Worm (Caenorhabditis elegans) whole organism, early embryonic: ENCODE data around the gene F46B6.9.

Source experiments
- B0310.2 ChIP-seq: sonication (generic microtip); optimal IDR thresholded peaks from 2 replicates; lab custom pipeline; 2016; ENCODE audit warnings: mild to moderate bottlenecking, missing genetic modification characterization, missing compliant biosample characterization
- F13C5.2 ChIP-seq: sonication (generic microtip); optimal IDR thresholded peaks from 2 replicates; lab custom pipeline; 2017; ENCODE audit warnings: mild to moderate bottlenecking, missing genetic modification characterization, inconsistent platforms, missing compliant biosample characterization
- aly-1 ChIP-seq: sonication (generic microtip); optimal IDR thresholded peaks from 2 replicates; lab custom pipeline; 2016; ENCODE audit warnings: missing genetic modification characterization, missing compliant biosample characterization
- ama-1 ChIP-seq: fragments of 150-350 bp; optimal IDR thresholded peaks from 2 replicates; lab custom pipeline; 2014
- ceh-13 ChIP-seq: fragments of 200-800 bp; sonication (Bioruptor generic); optimal IDR thresholded peaks from 2 replicates; lab custom pipeline; 2018; ENCODE audit warnings: mild to moderate bottlenecking, missing genetic modification characterization, missing compliant biosample characterization
- ceh-36 ChIP-seq: sonication (generic microtip); optimal IDR thresholded peaks from 2 replicates; lab custom pipeline; 2016; ENCODE audit warnings: missing genetic modification characterization, inconsistent platforms, missing compliant biosample characterization
- ets-7 ChIP-seq: sonication (generic microtip); optimal IDR thresholded peaks from 2 replicates; lab custom pipeline; 2016; ENCODE audit warnings: missing genotype, missing genetic modification characterization, missing compliant biosample characterization
- flt-1 ChIP-seq: fragments of 200-800 bp; sonication (Bioruptor generic); IDR thresholded peaks from 2 replicates; pipeline ENCODE4 v1.3.6; 2022; ENCODE audit warnings: missing genetic modification characterization, missing compliant biosample characterization
- hmbx-1 ChIP-seq: sonication (generic microtip); optimal IDR thresholded peaks from 2 replicates; lab custom pipeline; 2016; ENCODE audit warnings: mild to moderate bottlenecking, missing genetic modification characterization, missing compliant biosample characterization
- hmg-4 ChIP-seq: fragments of 200-800 bp; sonication (Bioruptor generic); optimal IDR thresholded peaks from 2 replicates; lab custom pipeline; 2018; ENCODE audit warnings: mild to moderate bottlenecking, missing genetic modification characterization, missing compliant biosample characterization
- hnd-1 ChIP-seq: sonication (generic microtip); optimal IDR thresholded peaks from 2 replicates; lab custom pipeline; 2016; ENCODE audit warnings: missing genetic modification characterization, missing compliant biosample characterization
- pes-1 ChIP-seq: fragments of 200-800 bp; sonication (Bioruptor generic); IDR thresholded peaks from 2 replicates; pipeline ENCODE4 v1.3.6; 2022; ENCODE audit warnings: missing genetic modification reagents, missing genetic modification characterization, missing compliant biosample characterization
- scrt-1 ChIP-seq: fragments of 200-800 bp; sonication (Bioruptor generic); IDR thresholded peaks from 2 replicates; pipeline ENCODE4 v1.3.6; 2022; ENCODE audit warnings: missing genetic modification characterization, missing compliant biosample characterization
- sea-1 ChIP-seq: fragments of 200-800 bp; sonication (Bioruptor generic); conservative IDR thresholded peaks from 2 replicates; pipeline ENCODE4 v1.3.6; 2022; ENCODE audit warnings: missing genetic modification characterization, missing compliant biosample characterization
- tbx-11 ChIP-seq: fragments of 200-800 bp; sonication (Bioruptor generic); IDR thresholded peaks from 2 replicates; pipeline ENCODE4 v1.3.6; 2022; ENCODE audit warnings: missing genetic modification characterization, missing compliant biosample characterization
- tbx-37 ChIP-seq: fragments of 200-800 bp; sonication (Bioruptor generic); conservative IDR thresholded peaks from 2 replicates; pipeline ENCODE4 v1.3.6; 2022; ENCODE audit warnings: missing genetic modification reagents, missing genetic modification characterization, missing compliant biosample characterization
- tra-4 ChIP-seq: sonication (generic microtip); optimal IDR thresholded peaks from 2 replicates; lab custom pipeline; 2017; ENCODE audit warnings: missing genetic modification characterization, missing compliant biosample characterization

Gene F46B6.9

DNA sequence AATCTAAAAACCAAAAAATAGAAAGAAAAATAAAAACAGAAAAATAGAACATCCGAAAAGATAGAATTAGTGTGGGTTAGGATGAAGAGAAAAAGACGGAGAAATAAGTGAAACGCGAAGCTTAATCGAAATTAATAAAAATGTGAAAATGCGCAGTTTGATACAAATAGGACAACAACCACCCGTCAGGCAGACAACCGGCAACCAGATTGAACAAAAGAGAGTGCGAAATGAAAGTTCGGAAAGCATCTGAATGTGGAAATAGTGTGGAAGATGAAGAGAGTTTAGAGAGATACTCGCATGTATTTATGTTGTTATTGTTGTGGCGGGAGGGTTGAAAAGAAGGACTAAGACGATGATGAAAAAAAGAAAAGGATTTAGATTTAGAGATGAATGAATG lies 38.2 kb upstream of the F46B6.9 start:
- no peak for TF ChIP-seq scrt-1 (GFP tag; lab: Robert Waterston, UW)
- no peak for TF ChIP-seq pes-1
- TF ChIP-seq hmbx-1 (tag; lab: Kevin White, UChicago), result no peak
- no peak for TF ChIP-seq flt-1
- no peak for TF ChIP-seq aly-1 (tag; lab: Kevin White, UChicago)
- TF ChIP-seq B0310.2 (tag; lab: Kevin White, UChicago), result no peak
- TF ChIP-seq ceh-13, result no peak
- no peak for TF ChIP-seq tra-4
- no peak for TF ChIP-seq hnd-1 (tag; lab: Kevin White, UChicago)
- no peak for TF ChIP-seq ets-7 (tag; lab: Kevin White, UChicago)
- TF ChIP-seq tbx-37 (GFP tag; lab: Robert Waterston, UW), result no peak
- TF ChIP-seq hmg-4, result no peak
- no peak for TF ChIP-seq tbx-11 (GFP tag; lab: Robert Waterston, UW)
- TF ChIP-seq sea-1, result no peak
- no peak for TF ChIP-seq ceh-36
- no peak for TF ChIP-seq ama-1
- TF ChIP-seq F13C5.2 (tag; lab: Kevin White, UChicago), result no peak

- TF ChIP-seq tbx-37 (GFP tag; lab: Robert Waterston, UW), result no peak
- no peak for TF ChIP-seq aly-1 (tag; lab: Kevin White, UChicago)
- no peak for TF ChIP-seq hmbx-1 (tag; lab: Kevin White, UChicago)
- TF ChIP-seq tbx-11 (GFP tag; lab: Robert Waterston, UW), result no peak
- TF ChIP-seq ceh-13, result no peak
- no peak for TF ChIP-seq flt-1
- no peak for TF ChIP-seq hmg-4
- no peak for TF ChIP-seq scrt-1 (GFP tag; lab: Robert Waterston, UW)
- no peak for TF ChIP-seq hnd-1 (tag; lab: Kevin White, UChicago)
- TF ChIP-seq sea-1, result no peak
- no peak for TF ChIP-seq ceh-36
- no peak for TF ChIP-seq tra-4
- no peak for TF ChIP-seq ama-1
- TF ChIP-seq F13C5.2 (tag; lab: Kevin White, UChicago), result no peak
- TF ChIP-seq pes-1, result no peak
- TF ChIP-seq B0310.2 (tag; lab: Kevin White, UChicago), result no peak
- no peak for TF ChIP-seq ets-7 (tag; lab: Kevin White, UChicago)
Observed at ce11 chrV:9763759-9764158, 32.9 kb upstream of the F46B6.9 start.

- TF ChIP-seq flt-1 (no peak), ets-7 (tag; lab: Kevin White, UChicago) (no peak), tbx-11 (GFP tag; lab: Robert Waterston, UW) (no peak), F13C5.2 (tag; lab: Kevin White, UChicago) (no peak), tbx-37 (GFP tag; lab: Robert Waterston, UW) (no peak), ceh-36 (no peak), pes-1 (no peak), tra-4 (no peak), ama-1 (no peak), hnd-1 (tag; lab: Kevin White, UChicago) (no peak), sea-1 (no peak), hmg-4 (no peak), aly-1 (tag; lab: Kevin White, UChicago) (no peak), B0310.2 (tag; lab: Kevin White, UChicago) (no peak), scrt-1 (GFP tag; lab: Robert Waterston, UW) (no peak), hmbx-1 (tag; lab: Kevin White, UChicago) (no peak), ceh-13 (no peak)
Observed at ce11 chrV:9764552-9764951, 32.1 kb upstream of the F46B6.9 start.

ce11 chrV:9765622-9766021 lies 31.0 kb upstream of the F46B6.9 start:
- TF ChIP-seq ceh-36, result no peak
- TF ChIP-seq ceh-13, result no peak
- no peak for TF ChIP-seq tbx-11 (GFP tag; lab: Robert Waterston, UW)
- TF ChIP-seq sea-1, result no peak
- no peak for TF ChIP-seq scrt-1 (GFP tag; lab: Robert Waterston, UW)
- TF ChIP-seq ets-7 (tag; lab: Kevin White, UChicago), result no peak
- TF ChIP-seq pes-1, result no peak
- TF ChIP-seq F13C5.2 (tag; lab: Kevin White, UChicago), result no peak
- TF ChIP-seq ama-1, result no peak
- TF ChIP-seq aly-1 (tag; lab: Kevin White, UChicago), result no peak
- no peak for TF ChIP-seq tbx-37 (GFP tag; lab: Robert Waterston, UW)
- no peak for TF ChIP-seq B0310.2 (tag; lab: Kevin White, UChicago)
- no peak for TF ChIP-seq tra-4

ce11 chrV:9767941-9768340 lies 28.7 kb upstream of the F46B6.9 start:
- TF ChIP-seq ets-7 (tag; lab: Kevin White, UChicago) (no peak), flt-1 (no peak), F13C5.2 (tag; lab: Kevin White, UChicago) (no peak), pes-1 (no peak), hmbx-1 (tag; lab: Kevin White, UChicago) (no peak), ceh-13 (no peak), aly-1 (tag; lab: Kevin White, UChicago) (no peak), sea-1 (no peak), B0310.2 (tag; lab: Kevin White, UChicago) (no peak), tbx-37 (GFP tag; lab: Robert Waterston, UW) (no peak), hmg-4 (no peak)

DNA sequence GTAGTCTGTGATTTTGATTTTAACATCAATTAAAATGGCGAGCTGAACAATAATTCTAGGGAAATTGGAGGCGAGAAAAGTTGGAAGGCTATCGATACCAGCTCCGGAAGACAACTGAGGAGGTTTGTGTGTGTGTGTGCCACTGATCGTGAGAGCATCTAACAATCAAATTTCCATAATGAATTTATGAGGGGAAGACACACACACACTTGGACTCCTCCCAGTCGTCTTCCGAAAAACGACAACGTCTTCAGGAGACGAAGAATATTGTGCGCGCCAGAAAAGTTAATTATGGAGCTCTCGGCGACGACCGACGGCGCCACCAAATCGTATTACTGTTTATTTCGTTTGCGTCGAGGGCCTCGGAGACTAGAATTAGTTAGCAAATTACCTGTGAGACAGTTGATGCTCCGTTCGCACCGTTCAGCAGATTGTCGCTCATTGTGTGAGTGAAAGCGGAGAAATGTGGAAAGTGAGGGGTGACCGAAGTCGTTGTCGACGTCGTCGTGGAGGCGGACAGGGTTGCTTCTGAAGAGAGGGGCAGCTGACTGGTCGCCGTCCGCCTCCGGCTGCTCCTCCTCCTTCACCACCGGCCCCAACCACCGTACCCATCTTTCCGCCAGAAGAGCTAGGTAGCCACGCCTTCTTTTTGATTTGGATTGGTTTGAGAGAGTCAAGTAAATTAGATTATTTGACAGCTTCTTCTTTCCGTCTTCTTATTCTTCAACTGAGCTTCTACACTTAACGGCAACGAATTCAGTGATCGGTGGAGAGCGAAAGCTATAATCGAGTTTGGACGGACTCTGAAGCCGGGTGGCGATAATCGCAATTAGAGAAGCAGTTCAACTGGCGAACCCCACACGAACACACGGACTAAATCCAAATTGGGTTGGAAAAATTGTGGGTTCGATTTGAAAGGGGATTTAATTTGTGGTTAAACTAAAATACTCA lies 27.6 kb upstream of the F46B6.9 start, which contains the start of gene unc-42:
Gene unc-42, minus strand, starts transcription at position 564 of the 951 bp plus-strand sequence.
- TF ChIP-seq B0310.2 (tag; lab: Kevin White, UChicago) (no peak), flt-1 (no peak), tbx-37 (GFP tag; lab: Robert Waterston, UW) (no peak), ceh-13 (no peak), hnd-1 (tag; lab: Kevin White, UChicago) (no peak), hmbx-1 (tag; lab: Kevin White, UChicago) (no peak), ama-1 (no peak), ets-7 (tag; lab: Kevin White, UChicago) (no peak), F13C5.2 (tag; lab: Kevin White, UChicago) (no peak), hmg-4 (no peak), tra-4 (no peak)

DNA sequence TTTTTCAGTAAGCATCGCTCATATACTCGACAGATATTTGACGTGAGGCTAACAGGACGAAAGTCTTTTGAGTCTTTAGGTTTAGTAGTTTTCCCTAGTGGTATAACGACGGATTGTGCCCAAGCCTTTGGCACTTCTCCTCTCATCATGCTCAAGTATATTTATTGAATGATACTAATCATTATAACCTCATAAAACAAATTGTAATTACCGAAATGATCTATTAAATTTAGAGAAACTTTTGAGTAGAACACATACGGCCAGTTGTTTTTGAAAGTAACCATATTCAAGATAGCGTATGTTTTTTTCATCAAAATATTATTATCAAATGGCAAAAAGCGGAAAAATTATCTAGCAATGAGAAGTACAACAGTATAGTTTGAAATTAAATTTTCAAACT lies 25.4 kb upstream of the F46B6.9 start:
- no peak for TF ChIP-seq ceh-36
- TF ChIP-seq pes-1, result no peak
- no peak for TF ChIP-seq hnd-1 (tag; lab: Kevin White, UChicago)
- no peak for TF ChIP-seq flt-1
- TF ChIP-seq tra-4, result no peak
- no peak for TF ChIP-seq aly-1 (tag; lab: Kevin White, UChicago)
- no peak for TF ChIP-seq B0310.2 (tag; lab: Kevin White, UChicago)
- TF ChIP-seq ama-1, result no peak
- no peak for TF ChIP-seq ceh-13
- TF ChIP-seq sea-1, result no peak
- TF ChIP-seq tbx-11 (GFP tag; lab: Robert Waterston, UW), result no peak
- no peak for TF ChIP-seq hmbx-1 (tag; lab: Kevin White, UChicago)
- TF ChIP-seq ets-7 (tag; lab: Kevin White, UChicago), result no peak
- no peak for TF ChIP-seq scrt-1 (GFP tag; lab: Robert Waterston, UW)
- no peak for TF ChIP-seq F13C5.2 (tag; lab: Kevin White, UChicago)
- TF ChIP-seq hmg-4, result no peak
- no peak for TF ChIP-seq tbx-37 (GFP tag; lab: Robert Waterston, UW)
